Worm (Caenorhabditis elegans): Measurements from ENCODE around the gene daf-7.

The daf-7 gene

DNA sequence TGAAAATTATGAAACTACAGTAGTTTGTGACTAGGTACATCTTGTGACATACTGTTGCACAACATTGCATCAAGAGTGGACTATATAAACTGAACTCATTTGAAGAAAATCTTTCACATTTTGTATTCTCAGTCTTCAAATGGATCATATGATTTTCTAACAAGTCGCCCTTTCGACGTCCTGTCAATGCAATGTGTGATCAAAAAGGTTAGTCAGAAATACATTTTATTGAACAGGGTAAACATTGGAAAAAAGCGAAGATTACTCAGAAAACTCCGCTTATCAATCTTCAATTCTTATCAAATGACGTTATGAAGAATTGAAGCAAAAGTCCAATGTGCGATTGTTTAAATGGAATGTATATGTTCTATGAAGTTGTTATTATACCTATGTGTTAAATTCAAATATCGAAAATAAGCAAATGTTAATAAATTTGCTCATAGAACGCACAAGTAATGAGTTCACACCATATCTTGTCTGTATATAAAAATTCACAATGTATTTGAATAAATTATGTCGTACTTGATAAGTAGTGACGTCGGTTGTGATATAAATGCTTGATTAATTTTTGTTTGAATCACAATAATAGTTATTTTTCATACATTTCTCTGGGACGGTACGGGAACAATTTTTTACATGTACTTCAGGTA, 21.3 kb downstream of the daf-7 start, which contains the start of gene zip-2:
Gene zip-2 (plus strand): TSS at position 128 of the 650 bp plus-strand sequence.
- TF ChIP-seq elt-2 (tag; optimal IDR thresholded peaks at IDR 0.05) (peak; percentile 27), npax-4 (tag; optimal IDR thresholded peaks at IDR 0.05) (no peak)

DNA sequence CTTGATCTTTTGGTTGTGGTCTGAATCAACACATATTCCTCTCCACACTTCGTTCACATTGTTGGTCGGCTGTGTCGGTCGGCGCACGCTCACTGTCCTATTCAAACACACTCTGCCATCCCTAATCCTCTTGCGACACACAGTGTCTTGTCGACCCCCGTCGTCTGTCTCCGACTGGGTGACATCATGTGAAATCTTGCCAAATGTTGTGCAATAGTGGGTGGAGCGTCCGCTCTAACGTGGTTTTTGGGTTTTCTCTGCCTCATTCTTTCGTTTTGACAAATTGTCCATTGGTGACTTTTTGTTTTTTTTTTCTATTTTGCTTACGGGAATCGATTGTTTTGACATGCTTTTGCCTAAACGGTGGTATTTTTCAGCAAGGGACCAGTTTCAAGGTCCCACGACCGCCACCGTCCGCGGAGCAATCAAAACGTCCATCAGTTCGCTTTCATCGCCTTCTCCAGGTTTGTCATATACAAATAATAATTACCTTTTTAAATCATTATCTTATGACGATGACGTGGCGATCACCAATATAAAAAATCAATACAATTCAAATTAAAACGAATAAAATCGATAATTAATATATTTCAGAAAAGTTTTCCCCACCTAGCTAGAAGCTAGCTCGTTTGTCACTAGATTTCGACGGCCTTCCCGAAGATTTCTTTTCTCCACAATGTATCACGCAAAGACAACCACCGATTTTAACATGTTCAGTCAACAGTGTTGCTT, 22.2 kb downstream of the daf-7 start:
- TF ChIP-seq pat-9 (tag; optimal IDR thresholded peaks at IDR 0.05) (no peak), fkh-10 (GFP tag; optimal IDR thresholded peaks at IDR 0.05) (peak; percentile 15), ceh-2 (tag; optimal IDR thresholded peaks at IDR 0.05) (peak; percentile 48), dve-1 (tag; optimal IDR thresholded peaks at IDR 0.05) (peak; percentile 85), hlh-13 (GFP tag; optimal IDR thresholded peaks at IDR 0.05) (no peak), nhr-11 (tag; optimal IDR thresholded peaks at IDR 0.05) (no peak), sox-4 (tag; optimal IDR thresholded peaks at IDR 0.05) (no peak), tbx-2 (tag; optimal IDR thresholded peaks at IDR 0.05) (peak; percentile 95), K09A11.1 (tag; optimal IDR thresholded peaks at IDR 0.05; ENCODE audit: insufficient read depth) (peak; percentile 65), pha-2 (tag; optimal IDR thresholded peaks at IDR 0.05) (peak; percentile 18), gmeb-2 (tag; optimal IDR thresholded peaks at IDR 0.05) (no peak), fax-1 (tag; optimal IDR thresholded peaks at IDR 0.05) (no peak), ceh-22 (tag; optimal IDR thresholded peaks at IDR 0.05) (no peak), hlh-15 (tag; optimal IDR thresholded peaks at IDR 0.05) (no peak), zip-5 (tag; optimal IDR thresholded peaks at IDR 0.05) (peak; percentile 4), che-1 (tag; optimal IDR thresholded peaks at IDR 0.05) (no peak), ceh-34 (tag; optimal IDR thresholded peaks at IDR 0.05) (peak; percentile 41), lim-6 (tag; optimal IDR thresholded peaks at IDR 0.05) (no peak), K02D7.2 (tag; optimal IDR thresholded peaks at IDR 0.05) (no peak), ttx-3 (tag; optimal IDR thresholded peaks at IDR 0.05) (no peak), ceh-18 (tag; optimal IDR thresholded peaks at IDR 0.05) (peak; percentile 82), unc-42 (tag; optimal IDR thresholded peaks at IDR 0.05) (peak; percentile 29), ama-1 (optimal IDR thresholded peaks at IDR 0.05) (peak; percentile 56), pqm-1 (tag; optimal IDR thresholded peaks at IDR 0.05) (peak; percentile 42), ets-4 (tag; optimal IDR thresholded peaks at IDR 0.05) (peak; percentile 51), rnt-1 (tag; optimal IDR thresholded peaks at IDR 0.05) (peak; percentile 85), ahr-1 (tag; optimal IDR thresholded peaks at IDR 0.05) (no peak), ceh-45 (GFP tag; IDR thresholded peaks at IDR 0.05) (no peak), C08G9.2 (tag; optimal IDR thresholded peaks at IDR 0.05) (no peak), ceh-6 (GFP tag; optimal IDR thresholded peaks at IDR 0.05) (no peak), ceh-24 (tag; optimal IDR thresholded peaks at IDR 0.05) (no peak), mec-3 (tag; optimal IDR thresholded peaks at IDR 0.05; ENCODE audit: borderline replicate concordance) (no peak), unc-3 (GFP tag; conservative IDR thresholded peaks at IDR 0.05) (no peak), unc-3 (tag; optimal IDR thresholded peaks at IDR 0.05) (peak; percentile 17), Y22D7AL.16 (tag; optimal IDR thresholded peaks at IDR 0.05) (no peak), sox-2 (GFP tag; IDR thresholded peaks at IDR 0.05) (no peak), unc-86 (tag; optimal IDR thresholded peaks at IDR 0.05) (no peak), nfya-1 (tag; optimal IDR thresholded peaks at IDR 0.05) (peak; percentile 92), tbx-7 (tag; optimal IDR thresholded peaks at IDR 0.05) (no peak), elt-2 (tag; optimal IDR thresholded peaks at IDR 0.05) (peak; percentile 78), C38D4.7 (GFP tag; optimal IDR thresholded peaks at IDR 0.05) (no peak), fkh-6 (tag; optimal IDR thresholded peaks at IDR 0.05) (peak; percentile 2), ztf-16 (tag; optimal IDR thresholded peaks at IDR 0.05) (peak; percentile 9), odd-2 (tag; optimal IDR thresholded peaks at IDR 0.05) (no peak), syd-9 (tag; optimal IDR thresholded peaks at IDR 0.05) (no peak), ref-2 (tag; optimal IDR thresholded peaks at IDR 0.05) (peak; percentile 76), pha-4 (tag; optimal IDR thresholded peaks at IDR 0.05) (no peak), ceh-19 (GFP tag; optimal IDR thresholded peaks at IDR 0.05) (no peak)
